Worm (Caenorhabditis elegans) whole organism, mixed stage, embryonic: ENCODE measurements around the gene B0281.1.

Source experiments
- ces-1 ChIP-seq: fragments of 150-350 bp; optimal IDR thresholded peaks from 2 replicates; lab custom pipeline; 2014; ENCODE audit warnings: missing biosample characterization, missing genetic modification reagents, missing genetic modification characterization
- elt-1 ChIP-seq: sonication (generic microtip); optimal IDR thresholded peaks from 2 replicates; lab custom pipeline; 2017; ENCODE audit warnings: missing genetic modification characterization, mild to moderate bottlenecking, missing compliant biosample characterization, antibody characterized with exemption, moderate library complexity, borderline replicate concordance; ENCODE audit not compliant: insufficient read depth
- unc-120 ChIP-seq: sonication (generic microtip); optimal IDR thresholded peaks from 2 replicates; lab custom pipeline; 2017; ENCODE audit warnings: missing genetic modification characterization, missing compliant biosample characterization; ENCODE audit not compliant: poor library complexity, severe bottlenecking
- unc-39 ChIP-seq: fragments of 150-350 bp; optimal IDR thresholded peaks from 2 replicates; lab custom pipeline; 2014; ENCODE audit warnings: missing biosample characterization, missing genetic modification characterization

ce11 chrII:2353012-2353411, 40.1 kb downstream of the B0281.1 start, which contains the start of gene F43C11.3:
- TF ChIP-seq ces-1 (GFP tag; lab: Kevin White, UChicago) (no peak), elt-1 (tag; lab: Kevin White, UChicago) (no peak), unc-39 (tag; lab: Kevin White, UChicago) (no peak), unc-120 (tag; lab: Kevin White, UChicago) (no peak)
